Worm (Caenorhabditis elegans) whole organism, L3 larva: ENCODE results near the gene R148.4.

Source experiments
- ZK546.5 ChIP-seq: sonication (generic microtip); optimal IDR thresholded peaks from 2 replicates; lab custom pipeline; 2017; ENCODE audit warnings: missing biosample characterization, missing genetic modification characterization
- ama-1 ChIP-seq: fragments of 150-350 bp; optimal IDR thresholded peaks from 2 replicates; lab custom pipeline; 2018
- ceh-82 ChIP-seq: fragments of 150-350 bp; optimal IDR thresholded peaks from 2 replicates; lab custom pipeline; 2014; ENCODE audit warnings: missing biosample characterization, missing genetic modification characterization
- elt-3 ChIP-seq, 3 experiments: fragments of 150-350 bp in 1 of 3; sonication (generic microtip) in 2 of 3; optimal IDR thresholded peaks; 2 replicates in 2 of 3; 4 replicates in 1 of 3; lab custom pipeline; 2014 to 2017; ENCODE audit warnings: missing biosample characterization in 3 of 3, missing genetic modification characterization in 3 of 3
- fkh-10 ChIP-seq: sonication (generic microtip); optimal IDR thresholded peaks from 2 replicates; lab custom pipeline; 2017; ENCODE audit warnings: missing biosample characterization, missing genetic modification reagents, missing genetic modification characterization
- lsy-12 ChIP-seq: sonication (generic microtip); optimal IDR thresholded peaks from 2 replicates; lab custom pipeline; 2016; ENCODE audit warnings: mild to moderate bottlenecking, missing genetic modification characterization, missing compliant biosample characterization
- nhr-11 ChIP-seq: fragments of 150-350 bp; optimal IDR thresholded peaks from 2 replicates; lab custom pipeline; 2014; ENCODE audit warnings: missing biosample characterization, missing genetic modification characterization
- nhr-28 ChIP-seq: fragments of 150-350 bp; optimal IDR thresholded peaks from 2 replicates; lab custom pipeline; 2014; ENCODE audit warnings: missing biosample characterization, missing genetic modification characterization
- skn-1 ChIP-seq: fragments of 150-350 bp; optimal IDR thresholded peaks from 2 replicates; lab custom pipeline; 2014; ENCODE audit warnings: missing biosample characterization, missing genetic modification characterization
- snpc-4 ChIP-seq: fragments of 150-350 bp; optimal IDR thresholded peaks from 2 replicates; lab custom pipeline; 2014; ENCODE audit warnings: missing biosample characterization, missing genetic modification characterization

DNA sequence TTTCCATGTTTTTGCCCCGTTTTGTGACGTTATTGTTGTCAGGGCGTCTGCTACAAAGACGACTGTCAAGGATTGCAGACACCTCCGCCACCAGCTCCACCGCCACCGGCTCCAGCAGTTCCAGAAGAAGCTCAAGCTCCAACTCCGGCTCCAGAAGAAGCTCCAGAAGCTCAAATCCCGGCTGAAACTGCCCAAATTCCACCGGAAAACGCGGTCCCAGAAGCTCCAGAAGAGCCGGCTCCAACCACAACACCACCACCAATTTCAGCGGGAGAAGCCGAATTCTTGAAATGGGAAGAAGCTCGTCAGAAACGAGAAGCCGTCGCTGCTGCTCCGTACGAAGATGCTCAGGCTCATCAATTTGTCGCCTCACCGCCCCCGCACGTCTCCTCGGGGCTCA, 5.4 kb downstream of the R148.4 start:
- TF ChIP-seq lsy-12 (tag; lab: Kevin White, UChicago) (no peak), ceh-82 (no peak), nhr-28 (no peak), nhr-11 (tag; lab: Kevin White, UChicago) (no peak), ZK546.5 (tag; lab: Kevin White, UChicago) (no peak), snpc-4 (tag; lab: Kevin White, UChicago) (no peak), elt-3 (tag; optimal IDR thresholded peaks at IDR 0.05; lab: Kevin White, UChicago) (no peak), ama-1 (no peak), fkh-10 (GFP tag; lab: Kevin White, UChicago) (no peak), skn-1 (no peak)
